Fruit fly (Drosophila melanogaster): Measurements from ENCODE around the gene bru3.

The bru3 gene

DNA sequence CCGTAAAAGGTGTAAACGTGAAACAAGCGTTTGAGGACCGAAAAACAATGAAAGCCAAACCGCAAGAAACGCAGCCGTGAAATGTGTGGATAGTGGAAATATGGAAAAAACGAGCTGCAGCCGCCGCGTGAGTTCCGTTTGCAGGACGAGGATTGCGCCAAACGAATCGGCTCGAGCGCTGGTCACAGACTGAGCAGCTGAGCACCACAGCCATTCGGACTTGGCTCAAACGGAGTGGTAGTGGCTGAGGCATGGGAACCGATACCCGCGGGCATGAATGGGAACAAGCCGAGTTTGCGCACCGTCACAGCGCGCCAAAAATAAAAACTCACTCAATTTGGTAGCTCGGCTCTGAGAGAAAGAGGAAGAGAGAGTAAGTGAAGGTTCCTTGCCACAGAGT lies 328.6 kb downstream of the bru3 start, which contains the start of gene CG10089 (continued):
- no peak for TF ChIP-seq CG8924 (tag; optimal IDR thresholded peaks at IDR 0.05)
- TF ChIP-seq CG4854 (GFP tag; optimal IDR thresholded peaks at IDR 0.05): no peak
- no peak for TF ChIP-seq CG14441 (GFP tag; IDR thresholded peaks at IDR 0.05)
- no peak for TF ChIP-seq CG12299 (tag; optimal IDR thresholded peaks at IDR 0.05)
- no peak for TF ChIP-seq NC2α (GFP tag; optimal IDR thresholded peaks at IDR 0.05)
- TF ChIP-seq CG8765 (GFP tag; IDR thresholded peaks at IDR 0.05): no peak
- TF ChIP-seq trem (tag; optimal IDR thresholded peaks at IDR 0.05): no peak
- no peak for TF ChIP-seq luna (GFP tag; optimal IDR thresholded peaks at IDR 0.05)
- no peak for TF ChIP-seq Optix (GFP tag; IDR thresholded peaks at IDR 0.05)
- peak; percentile 59 for TF ChIP-seq Deaf1 (tag; optimal IDR thresholded peaks at IDR 0.05)
- TF ChIP-seq ERR (GFP tag; optimal IDR thresholded peaks at IDR 0.05): no peak
- TF ChIP-seq crol (GFP tag; IDR thresholded peaks at IDR 0.05): no peak
- TF ChIP-seq NK7.1 (GFP tag; optimal IDR thresholded peaks at IDR 0.05): no peak
- no peak for TF ChIP-seq CG10274 (GFP tag; optimal IDR thresholded peaks at IDR 0.05)
- TF ChIP-seq CG13123 (GFP tag; optimal IDR thresholded peaks at IDR 0.05): no peak
- no peak for TF ChIP-seq jumu (GFP tag; optimal IDR thresholded peaks at IDR 0.05)
- TF ChIP-seq HLH3B (GFP tag; IDR thresholded peaks at IDR 0.05): no peak

Data from whole organism, embryonic.